Worm (Caenorhabditis elegans) whole organism, midembryonic: ENCODE measurements around the gene C45B2.3.

Experiments
- T22C8.4 ChIP-seq: fragments of 200-800 bp; sonication (Bioruptor generic); IDR thresholded peaks from 2 replicates; pipeline ENCODE4 v1.3.6; 2022; ENCODE audit warnings: missing genetic modification characterization, missing compliant biosample characterization
- cog-1 ChIP-seq: sonication (generic microtip); optimal IDR thresholded peaks from 2 replicates; lab custom pipeline; 2016; ENCODE audit warnings: missing genetic modification characterization, missing compliant biosample characterization
- flt-1 ChIP-seq: fragments of 200-800 bp; sonication (Bioruptor generic); IDR thresholded peaks from 2 replicates; pipeline ENCODE4 v1.3.6; 2022; ENCODE audit warnings: missing genetic modification characterization, missing compliant biosample characterization
- klf-2 ChIP-seq: fragments of 200-800 bp; sonication (Bioruptor generic); conservative IDR thresholded peaks from 2 replicates; pipeline ENCODE4 v1.3.6; 2022; ENCODE audit warnings: missing genetic modification reagents, missing genetic modification characterization, missing compliant biosample characterization
- med-1 ChIP-seq: sonication (generic microtip); optimal IDR thresholded peaks from 2 replicates; lab custom pipeline; 2017; ENCODE audit warnings: missing genetic modification characterization, mild to moderate bottlenecking, missing compliant biosample characterization, antibody characterized with exemption, missing genetic modification reagents; ENCODE audit not compliant: insufficient read depth
- ref-1 ChIP-seq: fragments of 200-800 bp; sonication (Bioruptor generic); conservative IDR thresholded peaks from 2 replicates; pipeline ENCODE4 v1.3.6; 2022; ENCODE audit warnings: missing genetic modification reagents, missing genetic modification characterization, missing compliant biosample characterization
- tab-1 ChIP-seq: fragments of 200-800 bp; sonication (Bioruptor generic); IDR thresholded peaks from 2 replicates; pipeline ENCODE4 v1.3.6; 2022; ENCODE audit warnings: missing genetic modification characterization, missing compliant biosample characterization
- ztf-23 ChIP-seq: fragments of 200-800 bp; sonication (Bioruptor generic); IDR thresholded peaks from 2 replicates; pipeline ENCODE4 v1.3.6; 2022; ENCODE audit warnings: missing genetic modification reagents, missing genetic modification characterization, missing compliant biosample characterization
- ztf-29 ChIP-seq: fragments of 200-800 bp; sonication (Bioruptor generic); IDR thresholded peaks from 2 replicates; pipeline ENCODE4 v1.3.6; 2022; ENCODE audit warnings: missing genetic modification reagents, missing genetic modification characterization, missing compliant biosample characterization

The C45B2.3 gene

ce11 chrX:6082660-6083059 is at the start of gene C45B2.3:
Gene C45B2.3, plus strand, starts transcription at chrX:6082960.
- TF ChIP-seq ref-1 (GFP tag; lab: Robert Waterston, UW): no peak

- no peak for TF ChIP-seq tab-1
- TF ChIP-seq klf-2: no peak
- TF ChIP-seq ref-1 (GFP tag; lab: Robert Waterston, UW): no peak
- no peak for TF ChIP-seq ztf-29 (GFP tag; lab: Robert Waterston, UW)
Observed at ce11 chrX:6039544-6039943, 43.2 kb upstream of the C45B2.3 start, which contains the start of gene hsp-25. Gene hsp-25, minus strand, starts transcription at chrX:6039644.

- TF ChIP-seq tab-1 (no peak), ztf-29 (GFP tag; lab: Robert Waterston, UW) (no peak), klf-2 (no peak), med-1 (GFP tag; lab: Kevin White, UChicago) (no peak), flt-1 (no peak)
Observed at ce11 chrX:6040435-6041093, 42.2 kb upstream of the C45B2.3 start.

ce11 chrX:6041094-6041441 is 41.7 kb upstream of the C45B2.3 start:
- TF ChIP-seq cog-1 (tag; lab: Kevin White, UChicago) (no peak), T22C8.4 (no peak), ztf-29 (GFP tag; lab: Robert Waterston, UW) (no peak), med-1 (GFP tag; lab: Kevin White, UChicago) (no peak), flt-1 (no peak), klf-2 (no peak), ref-1 (GFP tag; lab: Robert Waterston, UW) (no peak), ztf-23 (no peak), tab-1 (no peak)

- TF ChIP-seq ztf-23 (no peak), tab-1 (0 out of 2 replicates have a peak, but pooled peaks have one; percentile 29)
Observed at ce11 chrX:6041995-6042481, 40.7 kb upstream of the C45B2.3 start.

ce11 chrX:6043283-6043682 is 39.5 kb upstream of the C45B2.3 start:
- no peak for TF ChIP-seq klf-2
- TF ChIP-seq ref-1 (GFP tag; lab: Robert Waterston, UW): no peak
- no peak for TF ChIP-seq tab-1
- TF ChIP-seq ztf-23: no peak
- no peak for TF ChIP-seq med-1 (GFP tag; lab: Kevin White, UChicago)
- no peak for TF ChIP-seq ztf-29 (GFP tag; lab: Robert Waterston, UW)
- no peak for TF ChIP-seq T22C8.4
- no peak for TF ChIP-seq flt-1
- no peak for TF ChIP-seq cog-1 (tag; lab: Kevin White, UChicago)

ce11 chrX:6048508-6048907 is 34.3 kb upstream of the C45B2.3 start, which contains the start of gene pak-1:
Gene pak-1, minus strand, starts transcription at chrX:6048608.
- TF ChIP-seq ref-1 (GFP tag; lab: Robert Waterston, UW) (no peak), cog-1 (tag; lab: Kevin White, UChicago) (no peak), tab-1 (no peak), med-1 (GFP tag; lab: Kevin White, UChicago) (no peak), flt-1 (no peak), T22C8.4 (no peak), klf-2 (no peak), ztf-29 (GFP tag; lab: Robert Waterston, UW) (no peak), ztf-23 (no peak)

ce11 chrX:6050078-6050477 is 32.7 kb upstream of the C45B2.3 start:
- TF ChIP-seq T22C8.4 (peak; percentile 63), cog-1 (tag; lab: Kevin White, UChicago) (no peak), flt-1 (0 out of 2 replicates have a peak, but pooled peaks have one; percentile 19), med-1 (GFP tag; lab: Kevin White, UChicago) (no peak), ztf-23 (no peak), klf-2 (no peak), ztf-29 (GFP tag; lab: Robert Waterston, UW) (no peak), ref-1 (GFP tag; lab: Robert Waterston, UW) (no peak), tab-1 (no peak)

- TF ChIP-seq tab-1 (no peak), med-1 (GFP tag; lab: Kevin White, UChicago) (no peak), cog-1 (tag; lab: Kevin White, UChicago) (no peak), ref-1 (GFP tag; lab: Robert Waterston, UW) (no peak), T22C8.4 (no peak), ztf-23 (no peak), ztf-29 (GFP tag; lab: Robert Waterston, UW) (no peak), klf-2 (no peak), flt-1 (no peak)
Observed at ce11 chrX:6050849-6051248, 31.9 kb upstream of the C45B2.3 start.

- TF ChIP-seq klf-2 (no peak), med-1 (GFP tag; lab: Kevin White, UChicago) (no peak), cog-1 (tag; lab: Kevin White, UChicago) (no peak), ztf-29 (GFP tag; lab: Robert Waterston, UW) (no peak), tab-1 (no peak), T22C8.4 (no peak), ref-1 (GFP tag; lab: Robert Waterston, UW) (no peak), ztf-23 (no peak), flt-1 (no peak)
Observed at ce11 chrX:6052744-6053143, 30.0 kb upstream of the C45B2.3 start, which contains the start of gene C45B2.6. Gene C45B2.6, plus strand, starts transcription at chrX:6052879.
